Fruit fly (Drosophila melanogaster) whole organism, embryonic: ENCODE measurements around the gene ImpE1.

Experiments
- CG10431 ChIP-seq: fragments of 200-800 bp; sonication (Bioruptor generic); optimal IDR thresholded peaks from 3 replicates; lab custom pipeline; 2018; ENCODE audit warnings: missing biosample characterization, mild to moderate bottlenecking, missing genetic modification characterization
- CG12769 ChIP-seq: fragments of 200-800 bp; sonication (Bioruptor generic); optimal IDR thresholded peaks from 2 replicates; lab custom pipeline; 2019; ENCODE audit warnings: missing biosample characterization, mild to moderate bottlenecking, missing genetic modification characterization, moderate library complexity
- CG13287 ChIP-seq: fragments of 200-800 bp; sonication (Bioruptor generic); IDR thresholded peaks from 2 replicates; pipeline ENCODE4 v1.3.6; 2022; ENCODE audit warnings: missing biosample characterization, missing genetic modification characterization; ENCODE audit not compliant: partially characterized antibody
- CG18262 ChIP-seq: fragments of 200-800 bp; optimal IDR thresholded peaks from 3 replicates; lab custom pipeline; 2019; ENCODE audit warnings: missing biosample characterization, mild to moderate bottlenecking, missing genetic modification characterization, moderate library complexity
- CG2116 ChIP-seq: fragments of 200-800 bp; sonication (Bioruptor generic); optimal IDR thresholded peaks from 3 replicates; lab custom pipeline; 2018; ENCODE audit warnings: missing biosample characterization, mild to moderate bottlenecking, missing genetic modification characterization
- CG31224 ChIP-seq: fragments of 200-800 bp; sonication (Bioruptor generic); IDR thresholded peaks from 2 replicates; pipeline ENCODE4 v1.3.6; 2022; ENCODE audit warnings: missing biosample characterization, missing genetic modification characterization
- CG4328 ChIP-seq: fragments of 200-800 bp; sonication (Bioruptor generic); optimal IDR thresholded peaks from 3 replicates; lab custom pipeline; 2017; ENCODE audit warnings: missing biosample characterization, missing genetic modification reagents, missing genetic modification characterization
- CG4404 ChIP-seq: fragments of 200-800 bp; sonication (Bioruptor generic); IDR thresholded peaks from 2 replicates; pipeline ENCODE4 v1.3.6; 2022; ENCODE audit warnings: missing biosample characterization, missing genetic modification characterization
- CG8478 ChIP-seq: fragments of >200 bp; optimal IDR thresholded peaks from 2 replicates; lab custom pipeline; 2018
- CG8765 ChIP-seq: fragments of 200-800 bp; sonication (Bioruptor generic); IDR thresholded peaks from 2 replicates; pipeline ENCODE4 v1.3.6; 2022; ENCODE audit warnings: missing biosample characterization, missing genetic modification characterization
- CG8944 ChIP-seq: fragments of 200-800 bp; sonication (Bioruptor generic); optimal IDR thresholded peaks from 3 replicates; lab custom pipeline; 2016; ENCODE audit warnings: missing biosample characterization, missing genetic modification characterization
- CG9932 ChIP-seq: fragments of 200-800 bp; sonication (Bioruptor generic); IDR thresholded peaks from 2 replicates; pipeline ENCODE4 v1.3.6; 2022; ENCODE audit warnings: missing biosample characterization, missing genetic modification characterization
- Dfd ChIP-seq, 2 experiments: fragments of >200 bp; optimal IDR thresholded peaks; 2 replicates each; lab custom pipeline; 2017; ENCODE audit warnings: missing biosample characterization in 2 of 2, missing genetic modification characterization in 2 of 2
- Dip3 ChIP-seq: fragments of 200-800 bp; sonication (Bioruptor generic); optimal IDR thresholded peaks from 3 replicates; lab custom pipeline; 2016; ENCODE audit warnings: missing biosample characterization, missing genetic modification characterization
- Dll ChIP-seq: fragments of 200-800 bp; sonication (Bioruptor generic); IDR thresholded peaks from 4 replicates; pipeline ENCODE4 v1.3.6; 2022; ENCODE audit warnings: missing biosample characterization, missing genetic modification characterization; ENCODE audit not compliant: partially characterized antibody
- Doc3 ChIP-seq: fragments of 200-800 bp; sonication (Bioruptor generic); IDR thresholded peaks from 3 replicates; pipeline ENCODE4 v1.3.6; 2022; ENCODE audit warnings: missing biosample characterization, missing genetic modification characterization; ENCODE audit not compliant: partially characterized antibody
- Ets65A ChIP-seq: fragments of 200-800 bp; sonication (Bioruptor generic); peaks from one replicate; lab custom pipeline; 2016; ENCODE audit warnings: missing biosample characterization, missing genetic modification characterization
- Gug ChIP-seq: fragments of 200-800 bp; sonication (Bioruptor generic); IDR thresholded peaks from 4 replicates; pipeline ENCODE4 v1.3.6; 2022; ENCODE audit warnings: missing biosample characterization, missing genetic modification characterization
- Hand ChIP-seq: fragments of 200-800 bp; sonication (Bioruptor generic); optimal IDR thresholded peaks from 2 replicates; lab custom pipeline; 2017; ENCODE audit warnings: mild to moderate bottlenecking, missing biosample characterization, missing genetic modification reagents, missing genetic modification characterization
- HmgD ChIP-seq: fragments of 200-800 bp; sonication (Bioruptor generic); optimal IDR thresholded peaks from 3 replicates; lab custom pipeline; 2016; ENCODE audit warnings: missing biosample characterization, missing genetic modification characterization
- Hmr ChIP-seq: fragments of 200-800 bp; sonication (Bioruptor generic); optimal IDR thresholded peaks from 3 replicates; lab custom pipeline; 2017; ENCODE audit warnings: mild to moderate bottlenecking, missing biosample characterization, missing genetic modification reagents, missing genetic modification characterization
- Kr ChIP-seq: fragments of 200-800 bp; sonication (Bioruptor generic); optimal IDR thresholded peaks from 2 replicates; lab custom pipeline; 2017; ENCODE audit warnings: missing biosample characterization, mild to moderate bottlenecking, missing genetic modification characterization
- MBD-R2 ChIP-seq: fragments of 200-800 bp; sonication (Bioruptor generic); IDR thresholded peaks from 2 replicates; pipeline ENCODE4 v1.3.6; 2022; ENCODE audit warnings: missing biosample characterization, missing genetic modification characterization
- Nf-YA ChIP-seq: fragments of 200-800 bp; sonication (Bioruptor generic); IDR thresholded peaks from 2 replicates; pipeline ENCODE4 v1.3.6; 2022; ENCODE audit warnings: missing biosample characterization, missing genetic modification characterization
- NfI ChIP-seq: fragments of 200-800 bp; sonication (Bioruptor generic); optimal IDR thresholded peaks from 3 replicates; lab custom pipeline; 2018; ENCODE audit warnings: missing biosample characterization, mild to moderate bottlenecking, missing genetic modification characterization, moderate library complexity
- Oli ChIP-seq: fragments of 200-800 bp; sonication (Bioruptor generic); optimal IDR thresholded peaks from 2 replicates; lab custom pipeline; 2018; ENCODE audit warnings: missing biosample characterization, mild to moderate bottlenecking, missing genetic modification characterization, moderate library complexity
- PHDP ChIP-seq: fragments of 200-800 bp; sonication (Bioruptor generic); optimal IDR thresholded peaks from 3 replicates; lab custom pipeline; 2018; ENCODE audit warnings: missing biosample characterization, mild to moderate bottlenecking, missing genetic modification characterization, moderate library complexity
- Rx ChIP-seq: fragments of 200-800 bp; sonication (Bioruptor generic); IDR thresholded peaks from 2 replicates; pipeline ENCODE4 v1.3.6; 2022; ENCODE audit warnings: missing biosample characterization, missing genetic modification characterization
- Sin3A ChIP-seq: fragments of >200 bp; optimal IDR thresholded peaks from 2 replicates; lab custom pipeline; 2018
- Sry-β ChIP-seq: fragments of 200-800 bp; sonication (Bioruptor generic); optimal IDR thresholded peaks from 2 replicates; lab custom pipeline; 2018; ENCODE audit warnings: missing biosample characterization, mild to moderate bottlenecking, missing genetic modification characterization, moderate library complexity
- TFAM ChIP-seq: fragments of 200-800 bp; sonication (Bioruptor generic); optimal IDR thresholded peaks from 2 replicates; lab custom pipeline; 2017; ENCODE audit warnings: missing biosample characterization, missing genetic modification characterization, inconsistent platforms
- Vsx1 ChIP-seq: fragments of 200-800 bp; sonication (Bioruptor generic); optimal IDR thresholded peaks from 2 replicates; lab custom pipeline; 2017; ENCODE audit warnings: missing biosample characterization, mild to moderate bottlenecking, missing genetic modification characterization, missing genetic modification reagents
- corto ChIP-seq: fragments of 200-800 bp; sonication (Bioruptor generic); optimal IDR thresholded peaks from 2 replicates; lab custom pipeline; 2016; ENCODE audit warnings: missing biosample characterization, mild to moderate bottlenecking, missing genetic modification characterization, moderate library complexity
- crp ChIP-seq, 2 experiments: fragments of 200-800 bp; sonication (Bioruptor generic); optimal IDR thresholded peaks; 2 replicates in 1 of 2; 3 replicates in 1 of 2; lab custom pipeline; 2017; ENCODE audit warnings: missing biosample characterization in 2 of 2, missing genetic modification characterization in 2 of 2, mild to moderate bottlenecking in 1 of 2, moderate library complexity in 1 of 2
- en ChIP-seq: fragments of 200-800 bp; sonication (Bioruptor generic); optimal IDR thresholded peaks from 2 replicates; lab custom pipeline; 2016; ENCODE audit warnings: missing biosample characterization, missing genetic modification characterization
- exex ChIP-seq: fragments of 200-800 bp; sonication (Bioruptor generic); optimal IDR thresholded peaks from 4 replicates; lab custom pipeline; 2018; ENCODE audit warnings: missing biosample characterization, mild to moderate bottlenecking, missing genetic modification characterization, moderate library complexity
- fd3F ChIP-seq: fragments of 200-800 bp; sonication (Bioruptor generic); optimal IDR thresholded peaks from 2 replicates; lab custom pipeline; 2018; ENCODE audit warnings: missing biosample characterization, mild to moderate bottlenecking, missing genetic modification characterization, moderate library complexity
- fd96Cb ChIP-seq: fragments of 200-800 bp; sonication (Bioruptor generic); optimal IDR thresholded peaks from 2 replicates; lab custom pipeline; 2018; ENCODE audit warnings: missing biosample characterization, mild to moderate bottlenecking, missing genetic modification characterization, moderate library complexity
- grn ChIP-seq: fragments of 200-800 bp; sonication (Bioruptor generic); optimal IDR thresholded peaks from 3 replicates; lab custom pipeline; 2017; ENCODE audit warnings: missing biosample characterization, missing genetic modification characterization
- gro ChIP-seq: fragments of 200-800 bp; sonication (Bioruptor generic); optimal IDR thresholded peaks from 2 replicates; lab custom pipeline; 2016; ENCODE audit warnings: missing biosample characterization, missing genetic modification characterization
- jing ChIP-seq: fragments of 200-800 bp; sonication (Bioruptor generic); optimal IDR thresholded peaks from 2 replicates; lab custom pipeline; 2018; ENCODE audit warnings: missing biosample characterization, mild to moderate bottlenecking, missing genetic modification characterization
- lov ChIP-seq, 2 experiments: fragments of 200-800 bp in 1 of 2; fragments of >200 bp in 1 of 2; sonication (Bioruptor generic) in 1 of 2; IDR thresholded peaks in 1 of 2; optimal IDR thresholded peaks in 1 of 2; 2 replicates in 1 of 2; 3 replicates in 1 of 2; pipeline versions ENCODE4 v1.3.6 to Lab custom; 2017 to 2022; ENCODE audit warnings: missing biosample characterization in 1 of 2, missing genetic modification characterization in 1 of 2
- maf-S ChIP-seq: fragments of 200-800 bp; sonication (Bioruptor generic); optimal IDR thresholded peaks from 2 replicates; lab custom pipeline; 2016; ENCODE audit warnings: missing biosample characterization, missing genetic modification characterization
- odd ChIP-seq: fragments of 200-800 bp; sonication (Bioruptor generic); optimal IDR thresholded peaks from 2 replicates; lab custom pipeline; 2017; ENCODE audit warnings: missing biosample characterization, mild to moderate bottlenecking, missing genetic modification characterization
- p53 ChIP-seq: fragments of 200-800 bp; sonication (Bioruptor generic); optimal IDR thresholded peaks from 2 replicates; lab custom pipeline; 2016; ENCODE audit warnings: missing biosample characterization, missing genetic modification characterization
- schlank ChIP-seq: fragments of 200-800 bp; sonication (Bioruptor generic); optimal IDR thresholded peaks from 2 replicates; lab custom pipeline; 2018; ENCODE audit warnings: missing biosample characterization, mild to moderate bottlenecking, missing genetic modification characterization
- ssp ChIP-seq: fragments of 200-800 bp; sonication (Bioruptor generic); IDR thresholded peaks from 2 replicates; pipeline ENCODE4 v1.3.6; 2022; ENCODE audit warnings: missing biosample characterization, missing genetic modification characterization
- trem ChIP-seq: fragments of 200-800 bp; optimal IDR thresholded peaks from 3 replicates; lab custom pipeline; 2019; ENCODE audit warnings: missing biosample characterization, mild to moderate bottlenecking, missing genetic modification characterization, moderate library complexity
- vvl ChIP-seq: fragments of 200-800 bp; sonication (Bioruptor generic); IDR thresholded peaks from 2 replicates; pipeline ENCODE4 v1.3.6; 2022; ENCODE audit warnings: missing biosample characterization, missing genetic modification characterization
- zen ChIP-seq: fragments of 200-800 bp; sonication (Bioruptor generic); optimal IDR thresholded peaks from 3 replicates; lab custom pipeline; 2018; ENCODE audit warnings: missing biosample characterization, mild to moderate bottlenecking, missing genetic modification characterization, moderate library complexity
- zf30C ChIP-seq: fragments of 200-800 bp; sonication (Bioruptor generic); optimal IDR thresholded peaks from 3 replicates; lab custom pipeline; 2018; ENCODE audit warnings: missing biosample characterization, mild to moderate bottlenecking, missing genetic modification characterization

Gene ImpE1

DNA sequence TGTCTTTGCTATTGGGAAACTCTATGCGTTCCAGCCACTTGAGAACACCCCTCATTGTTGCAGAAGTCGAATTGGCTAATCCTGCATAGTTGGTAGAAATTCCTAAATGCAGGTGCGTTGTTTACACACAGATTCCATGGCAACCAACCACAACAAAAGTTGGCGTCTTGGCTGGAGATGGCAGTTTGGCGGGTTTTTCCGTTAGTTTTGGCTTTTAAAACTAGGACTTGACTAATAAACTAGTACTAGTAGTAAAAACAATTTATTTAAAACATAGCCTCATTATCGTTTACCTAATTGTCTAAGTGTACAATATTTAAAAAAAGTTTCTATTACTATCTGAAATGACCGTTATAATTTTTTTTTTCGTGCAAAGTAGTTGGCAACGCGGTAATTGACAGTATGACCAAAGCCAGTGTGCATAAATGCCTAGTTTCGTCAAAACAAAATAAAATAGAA, 39.3 kb downstream of the ImpE1 start, which contains the start of gene Exo70 (continued):
- peak; percentile 95 for TF ChIP-seq Sry-β (GFP tag; lab: Kevin White, UChicago)
- TF ChIP-seq Sin3A (lab: Kevin White, UChicago) = peak; percentile 62
- no peak for TF ChIP-seq CG8765 (GFP tag; lab: Robert Waterston, UW)
- no peak for TF ChIP-seq Dip3
- TF ChIP-seq CG4404 (GFP tag; lab: Robert Waterston, UW) = no peak
- TF ChIP-seq CG4328 (GFP tag; lab: Kevin White, UChicago) = no peak
- no peak for TF ChIP-seq exex (tag; lab: Kevin White, UChicago)
- no peak for TF ChIP-seq schlank (tag; lab: Kevin White, UChicago)
- no peak for TF ChIP-seq Hmr (GFP tag; lab: Kevin White, UChicago)
- peak; percentile 50 for TF ChIP-seq trem (tag; lab: Kevin White, UChicago)
- TF ChIP-seq CG9932 = no peak; the same call in 1 of the 2 replicates
- no peak for TF ChIP-seq Gug (GFP tag; lab: Robert Waterston, UW)
- no peak for TF ChIP-seq Hand (GFP tag; lab: Kevin White, UChicago)
- TF ChIP-seq Nf-YA (GFP tag; lab: Robert Waterston, UW) = no peak
- peak; percentile 56 for TF ChIP-seq MBD-R2 (GFP tag; lab: Robert Waterston, UW)
- TF ChIP-seq Oli (tag; lab: Kevin White, UChicago) = no peak
- TF ChIP-seq ssp (GFP tag; lab: Robert Waterston, UW) = no peak
- TF ChIP-seq CG12769 = no peak
- peak; percentile 28; the same call in 1 of the 2 replicates for TF ChIP-seq CG13287
- TF ChIP-seq lov (optimal IDR thresholded peaks at IDR 0.05; lab: Kevin White, UChicago) = no peak
- no peak for TF ChIP-seq lov (GFP tag; IDR thresholded peaks at IDR 0.05; lab: Robert Waterston, UW)
- TF ChIP-seq Vsx1 (GFP tag; lab: Kevin White, UChicago) = no peak
- no peak for TF ChIP-seq NfI (GFP tag; lab: Kevin White, UChicago)
- TF ChIP-seq en (GFP tag; lab: Kevin White, UChicago) = no peak
- TF ChIP-seq CG18262 (tag; lab: Kevin White, UChicago) = no peak
- no peak for TF ChIP-seq vvl (GFP tag; lab: Robert Waterston, UW)
- TF ChIP-seq odd = no peak
- TF ChIP-seq Rx (GFP tag; lab: Robert Waterston, UW) = no peak
- TF ChIP-seq maf-S (GFP tag; lab: Kevin White, UChicago) = no peak
- TF ChIP-seq zen = no peak
- no peak for TF ChIP-seq PHDP (tag; lab: Kevin White, UChicago)
- no peak for TF ChIP-seq CG8944
- no peak for TF ChIP-seq HmgD (GFP tag; lab: Kevin White, UChicago)
- no peak for TF ChIP-seq Dll (GFP tag; lab: Robert Waterston, UW)
- TF ChIP-seq crp (GFP tag; optimal IDR thresholded peaks at IDR 0.05; lab: Kevin White, UChicago) = no peak
- TF ChIP-seq CG31224 (GFP tag; lab: Robert Waterston, UW) = no peak
- TF ChIP-seq fd3F (GFP tag; lab: Kevin White, UChicago) = peak; percentile 19
- no peak for TF ChIP-seq Kr
- peak; percentile 66 for TF ChIP-seq CG2116 (GFP tag; lab: Kevin White, UChicago)
- no peak for TF ChIP-seq Dfd (GFP tag; optimal IDR thresholded peaks at IDR 0.05; lab: Kevin White, UChicago)
- no peak for TF ChIP-seq jing (GFP tag; lab: Kevin White, UChicago)
- TF ChIP-seq p53 (GFP tag; lab: Kevin White, UChicago) = no peak
- TF ChIP-seq fd96Cb (tag; lab: Kevin White, UChicago) = no peak
- TF ChIP-seq grn (GFP tag; lab: Kevin White, UChicago) = no peak
- TF ChIP-seq Ets65A = no peak
- TF ChIP-seq TFAM = no peak
- no peak for TF ChIP-seq Doc3 (GFP tag; lab: Robert Waterston, UW)
- no peak for TF ChIP-seq CG8478 (lab: Kevin White, UChicago)
- TF ChIP-seq corto = no peak
- TF ChIP-seq gro = no peak
- no peak for TF ChIP-seq CG10431 (GFP tag; lab: Kevin White, UChicago)
- TF ChIP-seq zf30C (GFP tag; lab: Kevin White, UChicago) = no peak
